Worm (Caenorhabditis elegans) whole organism, midembryonic: ENCODE results near the gene F54H5.5.

Source experiments
- T22C8.4 ChIP-seq: fragments of 200-800 bp; sonication (Bioruptor generic); IDR thresholded peaks from 2 replicates; pipeline ENCODE4 v1.3.6; 2022; ENCODE audit warnings: missing genetic modification characterization, missing compliant biosample characterization
- cog-1 ChIP-seq: sonication (generic microtip); optimal IDR thresholded peaks from 2 replicates; lab custom pipeline; 2016; ENCODE audit warnings: missing genetic modification characterization, missing compliant biosample characterization
- flt-1 ChIP-seq: fragments of 200-800 bp; sonication (Bioruptor generic); IDR thresholded peaks from 2 replicates; pipeline ENCODE4 v1.3.6; 2022; ENCODE audit warnings: missing genetic modification characterization, missing compliant biosample characterization
- klf-2 ChIP-seq: fragments of 200-800 bp; sonication (Bioruptor generic); conservative IDR thresholded peaks from 2 replicates; pipeline ENCODE4 v1.3.6; 2022; ENCODE audit warnings: missing genetic modification reagents, missing genetic modification characterization, missing compliant biosample characterization
- med-1 ChIP-seq: sonication (generic microtip); optimal IDR thresholded peaks from 2 replicates; lab custom pipeline; 2017; ENCODE audit warnings: missing genetic modification characterization, mild to moderate bottlenecking, missing compliant biosample characterization, antibody characterized with exemption, missing genetic modification reagents; ENCODE audit not compliant: insufficient read depth
- ref-1 ChIP-seq: fragments of 200-800 bp; sonication (Bioruptor generic); conservative IDR thresholded peaks from 2 replicates; pipeline ENCODE4 v1.3.6; 2022; ENCODE audit warnings: missing genetic modification reagents, missing genetic modification characterization, missing compliant biosample characterization
- tab-1 ChIP-seq: fragments of 200-800 bp; sonication (Bioruptor generic); IDR thresholded peaks from 2 replicates; pipeline ENCODE4 v1.3.6; 2022; ENCODE audit warnings: missing genetic modification characterization, missing compliant biosample characterization
- ztf-23 ChIP-seq: fragments of 200-800 bp; sonication (Bioruptor generic); IDR thresholded peaks from 2 replicates; pipeline ENCODE4 v1.3.6; 2022; ENCODE audit warnings: missing genetic modification reagents, missing genetic modification characterization, missing compliant biosample characterization
- ztf-29 ChIP-seq: fragments of 200-800 bp; sonication (Bioruptor generic); IDR thresholded peaks from 2 replicates; pipeline ENCODE4 v1.3.6; 2022; ENCODE audit warnings: missing genetic modification reagents, missing genetic modification characterization, missing compliant biosample characterization

Gene F54H5.5

DNA sequence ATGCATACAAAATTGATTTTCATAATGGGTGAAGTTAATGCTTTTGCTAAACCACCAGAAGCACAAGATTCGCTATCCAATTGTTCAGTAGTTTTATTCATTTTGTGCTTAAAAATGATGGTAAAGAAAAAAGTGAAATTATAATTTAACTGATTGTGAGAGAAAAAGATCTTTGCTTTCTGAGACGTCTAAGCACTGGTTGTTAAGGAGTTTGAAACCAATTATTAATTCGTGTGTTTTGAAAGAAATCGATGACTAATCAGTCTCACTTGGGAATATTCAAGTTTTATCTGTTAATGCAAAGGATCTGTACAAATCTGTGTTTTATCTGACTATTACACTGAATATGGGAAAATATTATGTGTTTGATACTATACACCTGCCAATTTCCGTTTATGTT is 24.6 kb upstream of the F54H5.5 start, which contains the start of gene sra-26:
TSS of gene sra-26 (minus strand) at position 101 of the 400 bp plus-strand sequence.
- TF ChIP-seq flt-1 (no peak), tab-1 (GFP tag; lab: Robert Waterston, UW) (no peak), cog-1 (tag; lab: Kevin White, UChicago) (no peak), ztf-29 (GFP tag; lab: Robert Waterston, UW) (no peak), med-1 (GFP tag; lab: Kevin White, UChicago) (no peak), klf-2 (GFP tag; lab: Robert Waterston, UW) (no peak)

DNA sequence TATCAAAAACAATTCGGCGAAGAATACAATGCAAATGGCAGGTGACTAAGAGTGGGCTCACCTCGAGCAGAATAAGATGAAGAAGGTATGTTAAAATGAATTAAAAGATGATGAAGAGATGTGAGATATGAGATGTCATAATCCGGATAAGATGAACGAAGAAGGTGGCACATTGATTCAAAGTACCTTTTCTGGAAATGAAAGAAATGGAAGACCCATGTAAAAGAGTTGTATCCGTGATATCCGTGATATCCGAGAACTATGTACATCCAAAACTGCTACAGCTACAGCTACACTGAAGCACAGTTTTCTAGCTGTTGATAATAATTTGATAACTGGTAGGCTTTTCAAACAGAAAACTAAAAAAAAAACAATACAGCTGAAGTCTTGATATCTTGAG is 21.9 kb upstream of the F54H5.5 start, which contains the start of gene oig-8:
TSS of gene oig-8 (minus strand) at position 101 of the 400 bp plus-strand sequence.
- no peak for TF ChIP-seq klf-2 (GFP tag; lab: Robert Waterston, UW)

DNA sequence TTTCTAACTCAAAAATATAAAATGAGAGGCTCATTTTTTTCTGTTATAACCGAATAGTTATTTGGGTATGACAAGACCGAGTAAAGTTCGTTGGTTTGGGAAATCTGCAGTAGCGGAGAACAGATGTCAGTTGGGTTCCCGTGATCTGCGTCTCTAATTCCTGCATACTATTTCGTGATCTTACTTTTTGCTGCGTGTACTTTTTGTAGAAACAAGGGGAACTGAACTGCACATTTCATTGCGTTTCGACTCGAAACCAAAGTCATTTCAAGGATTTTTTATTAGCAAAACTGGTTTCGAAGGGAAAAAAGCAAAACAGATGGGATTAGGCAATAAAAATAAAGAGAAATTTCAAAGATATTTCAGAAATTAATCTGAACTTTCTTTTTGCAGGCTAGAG is 19.8 kb upstream of the F54H5.5 start:
- TF ChIP-seq ztf-29 (GFP tag; lab: Robert Waterston, UW), result no peak
- no peak for TF ChIP-seq T22C8.4 (GFP tag; lab: Robert Waterston, UW)
- no peak for TF ChIP-seq flt-1
- no peak for TF ChIP-seq med-1 (GFP tag; lab: Kevin White, UChicago)

DNA sequence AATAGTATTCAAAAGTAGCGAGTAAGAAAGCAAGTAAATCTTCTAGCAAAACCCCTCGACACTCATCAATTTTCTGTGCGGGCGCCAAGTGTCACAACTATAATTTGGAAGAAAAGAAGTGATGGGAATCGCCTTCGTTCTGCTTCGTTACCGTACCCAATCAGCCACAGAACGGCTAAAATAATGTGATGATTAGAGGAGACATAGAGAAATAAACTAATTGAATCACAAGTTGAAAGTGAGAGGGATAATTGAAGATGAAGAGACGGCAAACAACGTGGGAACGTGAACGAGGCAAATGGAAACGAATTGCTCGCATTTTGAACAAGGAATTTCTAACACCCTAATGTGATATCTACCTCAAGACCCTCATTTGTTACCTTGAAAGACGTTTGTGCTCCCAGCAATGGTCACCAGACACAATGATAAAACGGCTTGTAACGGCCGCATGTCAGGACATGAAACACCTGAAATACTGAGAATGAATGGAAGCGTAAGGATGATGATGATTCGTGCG is 15.6 kb upstream of the F54H5.5 start, which contains the start of gene T19D12.6:
TSS of gene T19D12.6 (minus strand) at position 467 of the 517 bp plus-strand sequence.
- TF ChIP-seq ztf-29 (GFP tag; lab: Robert Waterston, UW) (no peak), tab-1 (GFP tag; lab: Robert Waterston, UW) (no peak), cog-1 (tag; lab: Kevin White, UChicago) (no peak), T22C8.4 (GFP tag; lab: Robert Waterston, UW) (no peak), med-1 (GFP tag; lab: Kevin White, UChicago) (no peak), klf-2 (GFP tag; lab: Robert Waterston, UW) (no peak), flt-1 (no peak), ref-1 (no peak), ztf-23 (no peak)

DNA sequence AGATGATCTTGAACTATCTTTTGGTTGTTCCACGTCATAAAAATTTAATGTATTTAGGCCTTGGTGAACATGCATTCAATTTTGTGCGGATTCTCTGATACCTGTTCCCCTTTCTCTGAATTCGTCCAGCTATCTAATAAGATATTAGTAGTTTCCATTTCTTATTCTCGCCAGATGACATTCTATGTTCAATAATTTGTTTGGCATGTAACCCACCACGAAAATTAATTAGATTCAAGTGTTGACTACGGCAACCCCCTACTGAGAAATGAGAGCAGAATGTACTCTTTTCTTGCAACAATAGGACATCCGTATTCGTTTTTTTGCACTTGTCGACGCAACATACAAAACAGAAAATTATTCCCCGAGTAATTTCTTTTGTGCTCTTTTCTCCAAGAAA is 15.1 kb upstream of the F54H5.5 start:
- TF ChIP-seq T22C8.4 (GFP tag; lab: Robert Waterston, UW) (no peak), ztf-23 (no peak), ref-1 (no peak), tab-1 (GFP tag; lab: Robert Waterston, UW) (no peak), med-1 (GFP tag; lab: Kevin White, UChicago) (no peak), cog-1 (tag; lab: Kevin White, UChicago) (no peak), ztf-29 (GFP tag; lab: Robert Waterston, UW) (no peak), flt-1 (no peak), klf-2 (GFP tag; lab: Robert Waterston, UW) (no peak)

DNA sequence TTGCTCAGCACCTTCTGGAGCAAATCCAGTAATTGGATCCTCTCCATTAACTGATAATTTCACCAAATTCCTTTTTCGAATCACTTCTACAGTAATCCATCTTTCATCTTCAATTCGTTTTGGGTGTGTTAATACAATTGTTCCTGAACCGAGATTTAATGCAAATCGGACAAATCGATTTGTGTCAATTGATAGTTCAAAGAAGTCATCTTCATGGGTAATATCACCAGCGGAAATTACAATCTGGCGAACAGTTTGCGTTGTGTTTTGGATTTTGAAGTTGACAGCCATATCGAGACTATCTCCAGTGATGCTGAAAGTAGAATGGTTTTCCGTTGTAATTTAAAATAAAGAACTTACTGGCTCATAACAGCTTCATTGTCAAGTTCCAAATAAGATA is 10.8 kb upstream of the F54H5.5 start:
- TF ChIP-seq cog-1 (tag; lab: Kevin White, UChicago), result no peak
- TF ChIP-seq klf-2 (GFP tag; lab: Robert Waterston, UW), result no peak
- no peak for TF ChIP-seq tab-1 (GFP tag; lab: Robert Waterston, UW)
- TF ChIP-seq T22C8.4 (GFP tag; lab: Robert Waterston, UW), result no peak
- no peak for TF ChIP-seq med-1 (GFP tag; lab: Kevin White, UChicago)
- no peak for TF ChIP-seq ztf-23
- TF ChIP-seq ztf-29 (GFP tag; lab: Robert Waterston, UW), result no peak
- TF ChIP-seq flt-1, result no peak
- TF ChIP-seq ref-1, result no peak

DNA sequence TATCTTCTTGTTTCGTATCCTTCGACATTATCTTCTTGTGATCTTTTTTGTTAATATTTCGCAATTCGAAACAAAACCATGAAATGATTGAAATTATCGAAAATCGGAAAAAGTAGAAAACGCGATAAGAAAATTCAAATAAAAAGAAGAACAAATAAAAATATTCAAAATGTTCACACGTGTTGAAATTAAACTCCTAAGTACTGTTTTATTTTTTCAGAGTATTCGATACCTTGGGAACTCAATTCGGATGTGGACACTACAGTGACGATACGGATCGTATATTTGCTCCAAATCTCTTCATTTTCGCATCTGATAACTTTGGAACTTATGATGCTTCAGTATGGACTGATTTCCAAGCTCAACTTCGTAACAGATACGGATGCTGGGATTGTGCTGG is 9.1 kb upstream of the F54H5.5 start, which contains the start of gene T19D12.5:
TSS of gene T19D12.5 (minus strand) at position 101 of the 400 bp plus-strand sequence.
- TF ChIP-seq tab-1 (GFP tag; lab: Robert Waterston, UW) (no peak), ref-1 (no peak), klf-2 (GFP tag; lab: Robert Waterston, UW) (no peak), ztf-29 (GFP tag; lab: Robert Waterston, UW) (no peak), med-1 (GFP tag; lab: Kevin White, UChicago) (no peak), ztf-23 (no peak), flt-1 (no peak), T22C8.4 (GFP tag; lab: Robert Waterston, UW) (no peak), cog-1 (tag; lab: Kevin White, UChicago) (no peak)

DNA sequence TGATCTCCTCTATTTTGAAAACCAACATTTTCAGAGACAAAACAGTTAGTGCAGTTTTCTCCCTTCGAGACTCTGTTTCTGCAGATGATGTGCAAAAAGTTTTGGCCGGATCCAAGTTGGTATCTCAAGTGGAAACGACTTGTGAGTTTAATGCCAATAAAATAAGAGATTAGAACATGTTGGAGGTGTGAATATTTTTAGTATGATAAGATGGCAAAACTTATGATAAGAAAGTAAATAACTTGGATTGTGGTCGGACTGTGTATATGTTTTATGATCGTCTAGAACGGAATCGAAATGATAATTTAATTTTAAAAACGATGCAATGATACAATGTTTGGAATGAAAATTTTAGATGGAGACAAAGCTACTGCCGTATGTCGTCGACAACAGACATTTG is 4.9 kb upstream of the F54H5.5 start:
- TF ChIP-seq klf-2 (GFP tag; lab: Robert Waterston, UW), result no peak
- no peak for TF ChIP-seq tab-1 (GFP tag; lab: Robert Waterston, UW)
- no peak for TF ChIP-seq flt-1
- no peak for TF ChIP-seq ztf-29 (GFP tag; lab: Robert Waterston, UW)
- TF ChIP-seq ref-1, result no peak
- no peak for TF ChIP-seq T22C8.4 (GFP tag; lab: Robert Waterston, UW)

DNA sequence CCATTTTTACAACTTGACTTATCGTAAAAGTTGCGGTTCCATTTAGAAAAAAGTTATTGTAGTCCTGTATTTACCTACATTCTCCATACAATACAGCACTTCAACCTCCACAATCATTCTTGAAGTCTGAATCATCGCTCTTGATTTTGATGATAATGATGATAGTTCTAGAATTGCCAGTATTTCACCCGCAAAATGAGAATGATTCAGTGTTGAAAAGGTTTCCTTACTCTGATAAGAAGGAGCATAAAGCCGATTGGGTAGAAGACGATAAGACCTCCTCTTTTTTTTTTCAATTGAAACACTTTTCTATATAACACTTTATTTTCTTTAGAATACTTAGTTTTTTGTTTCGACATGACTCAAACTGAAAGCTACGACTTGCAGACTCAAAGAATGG is 3.7 kb upstream of the F54H5.5 start, which contains the start of gene T19D12.4:
TSS of gene T19D12.4 (plus strand) at position 295 of the 400 bp plus-strand sequence.
- TF ChIP-seq cog-1 (tag; lab: Kevin White, UChicago), result no peak
- TF ChIP-seq klf-2 (GFP tag; lab: Robert Waterston, UW), result no peak
- TF ChIP-seq ztf-29 (GFP tag; lab: Robert Waterston, UW), result no peak
- no peak for TF ChIP-seq ztf-23

DNA sequence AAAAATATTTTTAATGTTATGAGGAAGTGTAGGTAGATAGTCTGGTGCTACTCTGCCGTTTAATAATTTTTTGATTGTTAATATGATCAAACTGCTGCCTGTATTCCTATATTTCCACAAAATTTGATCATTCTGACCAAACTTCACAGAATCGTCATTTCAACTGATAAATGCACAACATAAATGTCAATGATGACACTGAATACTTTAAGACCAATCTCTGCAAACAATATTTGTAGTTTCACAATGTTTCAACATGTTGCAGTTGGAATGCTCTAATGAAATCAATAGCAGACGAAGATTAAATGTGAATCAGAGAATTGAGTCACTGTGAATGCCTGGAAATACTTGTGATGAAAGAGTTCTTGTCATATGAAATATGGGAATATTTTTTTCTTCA is 2.7 kb upstream of the F54H5.5 start:
- TF ChIP-seq tab-1 (GFP tag; lab: Robert Waterston, UW) (no peak), ref-1 (no peak), ztf-23 (no peak), klf-2 (GFP tag; lab: Robert Waterston, UW) (no peak), med-1 (GFP tag; lab: Kevin White, UChicago) (no peak), flt-1 (no peak), T22C8.4 (GFP tag; lab: Robert Waterston, UW) (no peak), ztf-29 (GFP tag; lab: Robert Waterston, UW) (no peak), cog-1 (tag; lab: Kevin White, UChicago) (no peak)
